Fruit fly (Drosophila melanogaster): ENCODE results near the gene Blos3.

The Blos3 gene

dm6 chr3L:18853439-18853838 is 16.6 kb upstream of the Blos3 start:
- TF ChIP-seq scrt (GFP tag; optimal IDR thresholded peaks at IDR 0.05) (peak; percentile 9), pros (GFP tag; optimal IDR thresholded peaks at IDR 0.05) (peak; percentile 7), HmgZ (tag; optimal IDR thresholded peaks at IDR 0.05) (no peak), phol (tag; optimal IDR thresholded peaks at IDR 0.05) (peak; percentile 53), CG14441 (GFP tag; IDR thresholded peaks at IDR 0.05) (no peak), crol (GFP tag; IDR thresholded peaks at IDR 0.05) (peak; percentile 88; the same call in 1 of the 2 replicates), CG32767 (GFP tag; IDR thresholded peaks at IDR 0.05) (0 out of 2 replicates have a peak, but pooled peaks have one; percentile 26), CG2199 (GFP tag; IDR thresholded peaks at IDR 0.05) (0 out of 3 replicates have a peak, but pooled peaks have one; percentile 24), CG10431 (GFP tag; optimal IDR thresholded peaks at IDR 0.05) (no peak)

dm6 chr3L:18854412-18854811 is 15.6 kb upstream of the Blos3 start:
- TF ChIP-seq NfI (GFP tag; optimal IDR thresholded peaks at IDR 0.05) (no peak), tup (GFP tag; optimal IDR thresholded peaks at IDR 0.05) (no peak), Neu2 (GFP tag; optimal IDR thresholded peaks at IDR 0.05; ENCODE audit: borderline replicate concordance) (no peak), CrebB (tag; optimal IDR thresholded peaks at IDR 0.05) (no peak), Ets65A (GFP tag) (peak; percentile 64), seq (GFP tag; IDR thresholded peaks at IDR 0.05) (peak; percentile 84), CG9437 (GFP tag; optimal IDR thresholded peaks at IDR 0.05) (no peak), D (optimal IDR thresholded peaks at IDR 0.05) (peak; percentile 45), D (GFP tag; optimal IDR thresholded peaks at IDR 0.05) (no peak), Six4 (GFP tag; optimal IDR thresholded peaks at IDR 0.05) (no peak), Dp (GFP tag; optimal IDR thresholded peaks at IDR 0.05) (no peak), Blimp-1 (GFP tag; optimal IDR thresholded peaks at IDR 0.05) (no peak), nerfin-1 (tag; optimal IDR thresholded peaks at IDR 0.05) (peak; percentile 71), fru (optimal IDR thresholded peaks at IDR 0.05) (no peak), Ssrp (tag; optimal IDR thresholded peaks at IDR 0.05) (no peak), cg (GFP tag; optimal IDR thresholded peaks at IDR 0.05) (peak; percentile 37), CG18476 (GFP tag; optimal IDR thresholded peaks at IDR 0.05) (peak; percentile 49), pros (GFP tag; optimal IDR thresholded peaks at IDR 0.05) (peak; percentile 62), otp (GFP tag; IDR thresholded peaks at IDR 0.05) (no peak), CG10147 (GFP tag; optimal IDR thresholded peaks at IDR 0.05) (no peak), Mes4 (GFP tag; optimal IDR thresholded peaks at IDR 0.05) (no peak), CG18262 (tag; optimal IDR thresholded peaks at IDR 0.05) (no peak), knrl (GFP tag; IDR thresholded peaks at IDR 0.05; ENCODE audit: partially characterized antibody) (no peak), E2f1 (GFP tag; IDR thresholded peaks at IDR 0.05) (no peak), GATAe (GFP tag; conservative IDR thresholded peaks at IDR 0.05) (no peak), CG30020 (tag; optimal IDR thresholded peaks at IDR 0.05) (no peak), zf30C (GFP tag; optimal IDR thresholded peaks at IDR 0.05) (no peak), ara (GFP tag; IDR thresholded peaks at IDR 0.05) (no peak), CG6654 (GFP tag; optimal IDR thresholded peaks at IDR 0.05) (no peak), Vsx1 (GFP tag; optimal IDR thresholded peaks at IDR 0.05) (no peak), CG3838 (GFP tag; optimal IDR thresholded peaks at IDR 0.05) (no peak), abd-A (tag; optimal IDR thresholded peaks at IDR 0.05) (no peak), Nf-YB (GFP tag; optimal IDR thresholded peaks at IDR 0.05) (peak; percentile 90), CG2199 (GFP tag; IDR thresholded peaks at IDR 0.05) (0 out of 3 replicates have a peak, but pooled peaks have one; percentile 86), sima (GFP tag; optimal IDR thresholded peaks at IDR 0.05) (no peak), Nf-YC (tag; optimal IDR thresholded peaks at IDR 0.05) (peak; percentile 84), Bteb2 (GFP tag; optimal IDR thresholded peaks at IDR 0.05) (no peak), sr (GFP tag; IDR thresholded peaks at IDR 0.05) (no peak), twi (tag; optimal IDR thresholded peaks at IDR 0.05) (no peak), CG6791 (GFP tag; IDR thresholded peaks at IDR 0.05; ENCODE audit: partially characterized antibody) (no peak), CG14965 (GFP tag; optimal IDR thresholded peaks at IDR 0.05; ENCODE audit: borderline replicate concordance) (no peak), aop (GFP tag; IDR thresholded peaks at IDR 0.05) (no peak), CG3847 (GFP tag; IDR thresholded peaks at IDR 0.05) (no peak)
